Fruit fly (Drosophila melanogaster) whole organism, embryonic: Measurements from ENCODE around the gene CG6409.

ENCODE experiments used
- Atf6 ChIP-seq: fragments of 200-800 bp; sonication (Bioruptor generic); IDR thresholded peaks from 2 replicates; pipeline ENCODE4 v1.3.6; 2022; ENCODE audit warnings: missing biosample characterization, missing genetic modification characterization
- CG10543 ChIP-seq: fragments of 200-800 bp; sonication (Bioruptor generic); optimal IDR thresholded peaks from 3 replicates; lab custom pipeline; 2017; ENCODE audit warnings: missing biosample characterization, mild to moderate bottlenecking, missing genetic modification characterization, moderate library complexity
- CG11398 ChIP-seq: fragments of 200-800 bp; sonication (Bioruptor generic); optimal IDR thresholded peaks from 2 replicates; lab custom pipeline; 2016; ENCODE audit warnings: missing biosample characterization, missing genetic modification characterization
- CG11504 ChIP-seq: fragments of 200-800 bp; sonication (Bioruptor generic); optimal IDR thresholded peaks from 3 replicates; lab custom pipeline; 2019; ENCODE audit warnings: missing biosample characterization, mild to moderate bottlenecking, missing genetic modification characterization, moderate library complexity
- CG11695 ChIP-seq: fragments of 200-800 bp; sonication (Bioruptor generic); IDR thresholded peaks from 3 replicates; pipeline ENCODE4 v1.3.6; 2022; ENCODE audit warnings: missing biosample characterization, missing genetic modification characterization
- CG14860 ChIP-seq: fragments of 200-800 bp; sonication (Bioruptor generic); IDR thresholded peaks from 3 replicates; pipeline ENCODE4 v1.3.6; 2022; ENCODE audit warnings: missing biosample characterization, missing genetic modification characterization; ENCODE audit not compliant: partially characterized antibody
- CG16813 ChIP-seq: fragments of 200-800 bp; sonication (Bioruptor generic); IDR thresholded peaks from 3 replicates; pipeline ENCODE4 v1.3.6; 2022; ENCODE audit warnings: missing biosample characterization, missing genetic modification characterization; ENCODE audit not compliant: partially characterized antibody
- CG17359 ChIP-seq: fragments of 200-800 bp; sonication (Bioruptor generic); optimal IDR thresholded peaks from 3 replicates; lab custom pipeline; 2018; ENCODE audit warnings: missing biosample characterization, mild to moderate bottlenecking, missing genetic modification characterization, moderate library complexity
- CG2889 ChIP-seq: fragments of 200-800 bp; sonication (Bioruptor generic); IDR thresholded peaks from 3 replicates; pipeline ENCODE4 v1.3.6; 2022; ENCODE audit warnings: missing biosample characterization, missing genetic modification characterization
- CG32532 ChIP-seq: fragments of 200-800 bp; sonication (Bioruptor generic); IDR thresholded peaks from 2 replicates; pipeline ENCODE4 v1.3.6; 2022; ENCODE audit warnings: missing biosample characterization, missing genetic modification characterization
- CG4424 ChIP-seq: fragments of 200-800 bp; sonication (Bioruptor generic); optimal IDR thresholded peaks from 3 replicates; lab custom pipeline; 2016; ENCODE audit warnings: missing biosample characterization, missing genetic modification characterization
- CG5953 ChIP-seq: fragments of 200-800 bp; sonication (Bioruptor generic); IDR thresholded peaks from 2 replicates; pipeline ENCODE4 v1.3.6; 2022; ENCODE audit warnings: missing biosample characterization, missing genetic modification characterization
- CG6683 ChIP-seq: fragments of 200-800 bp; sonication (Bioruptor generic); optimal IDR thresholded peaks from 2 replicates; lab custom pipeline; 2017; ENCODE audit warnings: missing biosample characterization, mild to moderate bottlenecking, missing genetic modification characterization, missing genetic modification reagents
- CG7357 ChIP-seq: fragments of 200-800 bp; sonication (Bioruptor generic); IDR thresholded peaks from 3 replicates; pipeline ENCODE4 v1.3.6; 2022; ENCODE audit warnings: missing biosample characterization, missing genetic modification characterization
- CG8765 ChIP-seq: fragments of 200-800 bp; sonication (Bioruptor generic); IDR thresholded peaks from 2 replicates; pipeline ENCODE4 v1.3.6; 2022; ENCODE audit warnings: missing biosample characterization, missing genetic modification characterization
- CG9727 ChIP-seq: fragments of 200-800 bp; sonication (Bioruptor generic); optimal IDR thresholded peaks from 3 replicates; lab custom pipeline; 2017; ENCODE audit warnings: missing biosample characterization, mild to moderate bottlenecking, missing genetic modification characterization
- Dad ChIP-seq: fragments of 200-800 bp; sonication (Bioruptor generic); optimal IDR thresholded peaks from 3 replicates; lab custom pipeline; 2016; ENCODE audit warnings: missing biosample characterization, missing genetic modification characterization
- Dip3 ChIP-seq: fragments of 200-800 bp; sonication (Bioruptor generic); optimal IDR thresholded peaks from 3 replicates; lab custom pipeline; 2016; ENCODE audit warnings: missing biosample characterization, missing genetic modification characterization
- Dll ChIP-seq: fragments of 200-800 bp; sonication (Bioruptor generic); IDR thresholded peaks from 4 replicates; pipeline ENCODE4 v1.3.6; 2022; ENCODE audit warnings: missing biosample characterization, missing genetic modification characterization; ENCODE audit not compliant: partially characterized antibody
- Dref ChIP-seq: fragments of 200-800 bp; sonication (Bioruptor generic); IDR thresholded peaks from 2 replicates; pipeline ENCODE4 v1.3.6; 2022; ENCODE audit warnings: missing biosample characterization, missing genetic modification characterization
- Drgx ChIP-seq: fragments of 200-800 bp; sonication (Bioruptor generic); IDR thresholded peaks from 2 replicates; pipeline ENCODE4 v1.3.6; 2022; ENCODE audit warnings: missing biosample characterization, missing genetic modification characterization
- ERR ChIP-seq: fragments of 200-800 bp; sonication (Bioruptor generic); optimal IDR thresholded peaks from 2 replicates; lab custom pipeline; 2016; ENCODE audit warnings: missing biosample characterization, missing genetic modification characterization
- HHEX ChIP-seq: fragments of 200-800 bp; sonication (Bioruptor generic); optimal IDR thresholded peaks from 3 replicates; lab custom pipeline; 2017; ENCODE audit warnings: missing biosample characterization, mild to moderate bottlenecking, missing genetic modification characterization, missing genetic modification reagents
- Hmr ChIP-seq: fragments of 200-800 bp; sonication (Bioruptor generic); optimal IDR thresholded peaks from 3 replicates; lab custom pipeline; 2017; ENCODE audit warnings: mild to moderate bottlenecking, missing biosample characterization, missing genetic modification reagents, missing genetic modification characterization
- Hr39 ChIP-seq: fragments of >200 bp; optimal IDR thresholded peaks from 2 replicates; lab custom pipeline; 2017
- Hr51 ChIP-seq, 2 experiments: fragments of 200-800 bp; sonication (Bioruptor generic); optimal IDR thresholded peaks; 2 replicates in 1 of 2; 3 replicates in 1 of 2; lab custom pipeline; 2016 to 2018; ENCODE audit warnings: missing biosample characterization in 2 of 2, missing genetic modification characterization in 2 of 2, mild to moderate bottlenecking in 1 of 2, moderate library complexity in 1 of 2
- Hr78 ChIP-seq, 2 experiments: fragments of 200-800 bp in 1 of 2; fragments of >200 bp in 1 of 2; sonication (Bioruptor generic) in 1 of 2; optimal IDR thresholded peaks; 2 replicates each; lab custom pipeline; 2017 to 2019; ENCODE audit warnings: missing biosample characterization in 2 of 2, missing genetic modification characterization in 2 of 2, mild to moderate bottlenecking in 1 of 2, moderate library complexity in 1 of 2
- MBD-R2 ChIP-seq: fragments of 200-800 bp; sonication (Bioruptor generic); IDR thresholded peaks from 2 replicates; pipeline ENCODE4 v1.3.6; 2022; ENCODE audit warnings: missing biosample characterization, missing genetic modification characterization
- Ptx1 ChIP-seq: fragments of 200-800 bp; sonication (Bioruptor generic); IDR thresholded peaks from 2 replicates; pipeline ENCODE4 v1.3.6; 2022; ENCODE audit warnings: missing biosample characterization, missing genetic modification characterization
- Sox102F ChIP-seq: fragments of 200-800 bp; sonication (Bioruptor generic); optimal IDR thresholded peaks from 2 replicates; lab custom pipeline; 2018; ENCODE audit warnings: missing biosample characterization, mild to moderate bottlenecking, missing genetic modification characterization, moderate library complexity
- Trl ChIP-seq, 3 experiments: fragments of >200 bp in 2 of 3; fragments of 200-800 bp in 1 of 3; sonication (Bioruptor generic) in 1 of 3; optimal IDR thresholded peaks; 2 replicates in 1 of 3; 3 replicates in 2 of 3; lab custom pipeline; 2016 to 2017; ENCODE audit warnings: missing biosample characterization in 1 of 3, missing genetic modification characterization in 1 of 3
- al ChIP-seq: fragments of 200-800 bp; sonication (Bioruptor generic); IDR thresholded peaks from 2 replicates; pipeline ENCODE4 v1.3.6; 2022; ENCODE audit warnings: missing biosample characterization, missing genetic modification characterization
- ap ChIP-seq: fragments of 200-800 bp; sonication (Bioruptor generic); IDR thresholded peaks from 2 replicates; pipeline ENCODE4 v1.3.6; 2022; ENCODE audit warnings: missing biosample characterization, missing genetic modification characterization
- ato ChIP-seq: fragments of 200-800 bp; sonication (Bioruptor generic); IDR thresholded peaks from 2 replicates; pipeline ENCODE4 v1.3.6; 2022; ENCODE audit warnings: missing biosample characterization, missing genetic modification characterization; ENCODE audit not compliant: partially characterized antibody
- chif ChIP-seq, 2 experiments: fragments of 200-800 bp; sonication (Bioruptor generic); optimal IDR thresholded peaks; 3 replicates each; lab custom pipeline; 2016; ENCODE audit warnings: missing biosample characterization in 2 of 2, missing genetic modification characterization in 2 of 2
- dysf ChIP-seq: fragments of 200-800 bp; sonication (Bioruptor generic); IDR thresholded peaks from 3 replicates; pipeline ENCODE4 v1.3.6; 2022; ENCODE audit warnings: missing biosample characterization, missing genetic modification characterization
- fd3F ChIP-seq: fragments of 200-800 bp; sonication (Bioruptor generic); optimal IDR thresholded peaks from 2 replicates; lab custom pipeline; 2018; ENCODE audit warnings: missing biosample characterization, mild to moderate bottlenecking, missing genetic modification characterization, moderate library complexity
- grn ChIP-seq: fragments of 200-800 bp; sonication (Bioruptor generic); optimal IDR thresholded peaks from 3 replicates; lab custom pipeline; 2017; ENCODE audit warnings: missing biosample characterization, missing genetic modification characterization
- jigr1 ChIP-seq: fragments of 200-800 bp; sonication (Bioruptor generic); IDR thresholded peaks from 3 replicates; pipeline ENCODE4 v1.3.6; 2022; ENCODE audit warnings: missing biosample characterization, missing genetic modification characterization
- jumu ChIP-seq: fragments of 200-800 bp; sonication (Bioruptor generic); optimal IDR thresholded peaks from 3 replicates; lab custom pipeline; 2016; ENCODE audit warnings: missing biosample characterization, missing genetic modification characterization
- ken ChIP-seq: fragments of 200-800 bp; sonication (Bioruptor generic); IDR thresholded peaks from 3 replicates; pipeline ENCODE4 v1.3.6; 2022; ENCODE audit warnings: missing biosample characterization, missing genetic modification characterization
- ranshi ChIP-seq: fragments of 200-800 bp; sonication (Bioruptor generic); IDR thresholded peaks from 2 replicates; pipeline ENCODE4 v1.3.6; 2022; ENCODE audit warnings: missing biosample characterization, missing genetic modification characterization
- sens-2 ChIP-seq: fragments of 200-800 bp; sonication (Bioruptor generic); IDR thresholded peaks from 2 replicates; pipeline ENCODE4 v1.3.6; 2022; ENCODE audit warnings: missing biosample characterization, missing genetic modification characterization
- slbo ChIP-seq: fragments of 200-800 bp; sonication (Bioruptor generic); IDR thresholded peaks from 2 replicates; pipeline ENCODE4 v1.3.6; 2022; ENCODE audit warnings: missing biosample characterization, missing genetic modification characterization
- so ChIP-seq: fragments of 200-800 bp; sonication (Bioruptor generic); IDR thresholded peaks from 3 replicates; pipeline ENCODE4 v1.3.6; 2022; ENCODE audit warnings: missing biosample characterization, missing genetic modification characterization
- vvl ChIP-seq: fragments of 200-800 bp; sonication (Bioruptor generic); IDR thresholded peaks from 2 replicates; pipeline ENCODE4 v1.3.6; 2022; ENCODE audit warnings: missing biosample characterization, missing genetic modification characterization
- z ChIP-seq: fragments of 200-800 bp; sonication (Bioruptor generic); IDR thresholded peaks from 3 replicates; pipeline ENCODE4 v1.3.6; 2022; ENCODE audit warnings: missing biosample characterization, missing genetic modification characterization
- zfh2 ChIP-seq: fragments of 200-800 bp; sonication (Bioruptor generic); optimal IDR thresholded peaks from 2 replicates; lab custom pipeline; 2016; ENCODE audit warnings: missing biosample characterization, missing genetic modification characterization

CG6409 gene

DNA sequence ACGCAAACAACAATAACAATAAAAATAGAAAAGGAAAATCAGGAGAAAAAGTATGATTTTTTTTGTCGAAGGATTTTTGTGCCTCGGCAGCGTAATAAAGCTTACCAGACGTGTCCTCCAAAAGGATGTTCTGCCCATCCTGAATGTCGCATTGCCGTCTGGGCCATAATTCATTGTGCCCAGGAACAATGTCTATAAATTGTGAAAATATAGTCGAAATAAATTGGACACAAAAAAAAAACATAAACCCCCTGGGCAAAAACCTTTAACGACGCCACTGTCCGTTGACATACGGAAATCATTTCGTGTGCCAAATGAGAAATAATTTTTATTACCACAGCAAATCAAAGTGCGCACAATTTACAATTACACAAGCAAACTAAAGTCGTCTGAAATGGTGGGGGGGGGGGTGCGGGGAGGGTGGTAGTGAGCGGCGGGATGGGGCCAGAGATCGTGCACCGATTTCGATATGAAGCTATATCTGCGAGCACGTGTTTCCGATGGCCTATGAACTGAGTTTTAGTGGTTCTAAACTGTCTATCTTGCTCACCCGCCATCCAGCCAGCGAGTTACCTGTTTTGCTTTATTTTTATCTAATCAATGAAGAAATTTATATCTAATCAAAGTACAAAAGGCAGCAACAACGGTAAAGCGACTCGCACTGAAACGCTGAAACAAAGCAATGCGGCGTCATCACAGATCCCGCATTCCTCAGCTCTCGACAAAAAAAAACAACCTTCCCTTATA is 15.4 kb downstream of the CG6409 start (continued):
- TF ChIP-seq Hr39 (lab: Kevin White, UChicago): no peak
- TF ChIP-seq jigr1: no peak
- TF ChIP-seq CG11398 (GFP tag; lab: Kevin White, UChicago): no peak
- TF ChIP-seq CG16813 (GFP tag; lab: Robert Waterston, UW): no peak
- TF ChIP-seq CG11695 (GFP tag; lab: Robert Waterston, UW): no peak
- TF ChIP-seq CG5953 (GFP tag; lab: Robert Waterston, UW): no peak
- TF ChIP-seq Hr51 (GFP tag; optimal IDR thresholded peaks at IDR 0.05; lab: Kevin White, UChicago): peak in 1 of 2 experiments; percentile 51
- no peak for TF ChIP-seq CG8765 (GFP tag; lab: Robert Waterston, UW)
- peak; percentile 51; the same call in 1 of the 2 replicates for TF ChIP-seq sens-2 (GFP tag; lab: Robert Waterston, UW)
- TF ChIP-seq Hmr (GFP tag; lab: Kevin White, UChicago): peak; percentile 54
- TF ChIP-seq al (GFP tag; lab: Robert Waterston, UW): peak; percentile 57; the same call in 1 of the 2 replicates
- TF ChIP-seq slbo (GFP tag; lab: Robert Waterston, UW): peak; percentile 67
- peak; percentile 59 for TF ChIP-seq grn (GFP tag; lab: Kevin White, UChicago)
- no peak for TF ChIP-seq Dref (GFP tag; lab: Robert Waterston, UW)
- peak; percentile 14 for TF ChIP-seq HHEX (GFP tag; lab: Kevin White, UChicago)
- peak; percentile 71; the same call in 2 of the 3 replicates for TF ChIP-seq dysf (GFP tag; lab: Robert Waterston, UW)
- TF ChIP-seq zfh2 (GFP tag; lab: Kevin White, UChicago): peak; percentile 51
- TF ChIP-seq chif (GFP tag; optimal IDR thresholded peaks at IDR 0.05; lab: Kevin White, UChicago): peak in 1 of 2 experiments; percentile 39
- TF ChIP-seq CG4424 (GFP tag; lab: Kevin White, UChicago): peak; percentile 18
- peak; percentile 23 for TF ChIP-seq fd3F (GFP tag; lab: Kevin White, UChicago)
- TF ChIP-seq Atf6: peak; percentile 60; the same call in 1 of the 2 replicates
- peak; percentile 64 for TF ChIP-seq CG32532 (GFP tag; lab: Robert Waterston, UW)
- TF ChIP-seq CG7357 (GFP tag; lab: Robert Waterston, UW): no peak
- TF ChIP-seq Drgx (GFP tag; lab: Robert Waterston, UW): no peak
- TF ChIP-seq Ptx1: 0 out of 2 replicates have a peak, but pooled peaks have one; percentile 54
- TF ChIP-seq z: 0 out of 3 replicates have a peak, but pooled peaks have one; percentile 26
- TF ChIP-seq Sox102F (GFP tag; lab: Kevin White, UChicago): peak; percentile 7
- peak; percentile 14 for TF ChIP-seq CG6683 (GFP tag; lab: Kevin White, UChicago)
- TF ChIP-seq Dip3 (GFP tag; lab: Kevin White, UChicago): peak; percentile 55
- TF ChIP-seq ato (GFP tag; lab: Robert Waterston, UW): no peak
- 0 out of 2 replicates have a peak, but pooled peaks have one; percentile 12 for TF ChIP-seq vvl (GFP tag; lab: Robert Waterston, UW)
- no peak for TF ChIP-seq Dll (GFP tag; lab: Robert Waterston, UW)
- peak; percentile 36 for TF ChIP-seq Dad
- TF ChIP-seq ap (GFP tag; lab: Robert Waterston, UW): no peak
- TF ChIP-seq Hr78 (GFP tag; optimal IDR thresholded peaks at IDR 0.05; lab: Kevin White, UChicago): peak in 1 of 2 experiments; percentile 67
- TF ChIP-seq CG14860 (GFP tag; lab: Robert Waterston, UW): no peak
- peak; percentile 18 for TF ChIP-seq jumu
- TF ChIP-seq CG9727 (GFP tag; lab: Kevin White, UChicago): peak; percentile 25
- 0 out of 2 replicates have a peak, but pooled peaks have one; percentile 34 for TF ChIP-seq ranshi (GFP tag; lab: Robert Waterston, UW)
- TF ChIP-seq CG10543: peak; percentile 54
- TF ChIP-seq CG2889 (GFP tag; lab: Robert Waterston, UW): 0 out of 3 replicates have a peak, but pooled peaks have one; percentile 36
- TF ChIP-seq CG17359 (tag; lab: Kevin White, UChicago): no peak
- no peak; the same call in 1 of the 2 replicates for TF ChIP-seq MBD-R2 (GFP tag; lab: Robert Waterston, UW)
- peak; percentile 41 for TF ChIP-seq CG11504 (tag; lab: Kevin White, UChicago)
- no peak for TF ChIP-seq Trl (optimal IDR thresholded peaks at IDR 0.05; lab: Kevin White, UChicago)
- peak; percentile 35 for TF ChIP-seq Trl (GFP tag; optimal IDR thresholded peaks at IDR 0.05; lab: Kevin White, UChicago)
- TF ChIP-seq ERR (GFP tag; lab: Kevin White, UChicago): peak; percentile 2
- 0 out of 3 replicates have a peak, but pooled peaks have one; percentile 38 for TF ChIP-seq ken (GFP tag; lab: Robert Waterston, UW)
- TF ChIP-seq so (GFP tag; lab: Robert Waterston, UW): no peak
